Fruit fly (Drosophila melanogaster) whole organism, adult: ENCODE measurements around the gene acj6.

Experiments used
- CG11617 ChIP-seq: fragments of 200-800 bp; sonication (Bioruptor generic); optimal IDR thresholded peaks from 2 replicates; lab custom pipeline; 2017; ENCODE audit warnings: mild to moderate bottlenecking, missing biosample characterization, missing genetic modification reagents, missing genetic modification characterization
- CG1620 ChIP-seq: fragments of 200-800 bp; sonication (Bioruptor generic); optimal IDR thresholded peaks from 2 replicates; lab custom pipeline; 2016; ENCODE audit warnings: missing biosample characterization, missing genetic modification characterization
- CG33017 ChIP-seq: fragments of 200-800 bp; sonication (Bioruptor generic); optimal IDR thresholded peaks from 2 replicates; lab custom pipeline; 2018; ENCODE audit warnings: missing biosample characterization, mild to moderate bottlenecking, missing genetic modification characterization, moderate library complexity
- CG7101 ChIP-seq: fragments of 200-800 bp; sonication (Bioruptor generic); optimal IDR thresholded peaks from 2 replicates; lab custom pipeline; 2018; ENCODE audit warnings: missing biosample characterization, mild to moderate bottlenecking, missing genetic modification characterization, moderate library complexity
- Crg-1 ChIP-seq: fragments of 200-800 bp; sonication (Bioruptor generic); optimal IDR thresholded peaks from 2 replicates; lab custom pipeline; 2016; ENCODE audit warnings: missing biosample characterization, missing genetic modification characterization
- pad ChIP-seq: fragments of 200-800 bp; sonication (Bioruptor generic); optimal IDR thresholded peaks from 3 replicates; lab custom pipeline; 2017; ENCODE audit warnings: missing biosample characterization, missing genetic modification characterization, mild to moderate bottlenecking, moderate library complexity, missing genetic modification reagents

DNA sequence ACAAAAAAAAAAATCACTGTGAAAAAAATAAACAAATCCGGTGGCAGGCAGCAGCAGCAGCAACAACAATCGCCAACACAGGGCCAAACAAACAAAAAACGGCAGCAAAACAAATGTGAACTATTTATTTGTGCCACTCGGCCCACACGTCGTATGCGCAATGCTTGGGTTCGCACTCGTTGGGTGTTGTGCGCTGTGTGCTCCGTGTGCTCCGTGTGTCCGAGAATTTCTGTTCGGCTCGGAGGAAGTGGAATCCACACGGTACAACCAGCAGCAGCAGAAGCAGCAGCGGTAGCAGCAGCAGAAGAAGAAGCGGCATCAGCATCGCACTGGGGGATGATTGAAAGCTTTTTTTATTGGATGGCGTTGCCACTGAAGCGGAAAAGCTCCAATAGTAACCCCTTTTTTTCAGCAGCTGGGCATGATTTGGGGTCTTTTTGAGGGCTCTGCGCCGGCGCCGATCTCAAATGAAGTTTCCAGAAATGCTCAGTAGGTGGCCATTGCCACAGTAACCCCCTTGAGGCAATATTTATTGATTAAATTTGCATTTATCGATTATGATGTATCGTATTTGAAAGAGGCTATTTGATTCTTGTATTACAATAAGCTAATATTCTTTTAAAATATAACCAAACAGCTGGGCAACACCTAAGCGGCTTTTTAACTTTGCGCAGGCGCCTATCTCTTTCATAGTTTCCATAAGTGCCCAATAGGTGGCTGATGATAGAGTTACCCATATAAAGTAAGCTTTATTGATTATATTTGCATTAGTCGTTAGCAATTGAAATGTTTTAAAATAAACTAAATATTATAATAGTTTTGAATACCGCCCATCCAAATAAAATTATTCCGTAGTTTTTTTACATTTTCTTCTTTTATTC, 6.6 kb upstream of the acj6 start, which contains the start of gene CG9164:
- no peak for TF ChIP-seq CG7101
- no peak for TF ChIP-seq CG33017 (tag; lab: Kevin White, UChicago)
- TF ChIP-seq Crg-1 (GFP tag; lab: Kevin White, UChicago): no peak
- TF ChIP-seq pad: no peak
- no peak for TF ChIP-seq CG1620 (GFP tag; lab: Kevin White, UChicago)
- no peak for TF ChIP-seq CG11617 (GFP tag; lab: Kevin White, UChicago)
